Fruit fly (Drosophila melanogaster) whole organism, embryonic: ENCODE results near the gene caz.

Experiments
- Myb ChIP-seq: fragments of 200-800 bp; sonication (Bioruptor generic); optimal IDR thresholded peaks from 2 replicates; lab custom pipeline; 2016; ENCODE audit warnings: missing biosample characterization, missing genetic modification characterization
- Poxn ChIP-seq: fragments of 200-800 bp; sonication (Bioruptor generic); IDR thresholded peaks from 2 replicates; pipeline ENCODE4 v1.3.6; 2022; ENCODE audit warnings: missing biosample characterization, missing genetic modification characterization

DNA sequence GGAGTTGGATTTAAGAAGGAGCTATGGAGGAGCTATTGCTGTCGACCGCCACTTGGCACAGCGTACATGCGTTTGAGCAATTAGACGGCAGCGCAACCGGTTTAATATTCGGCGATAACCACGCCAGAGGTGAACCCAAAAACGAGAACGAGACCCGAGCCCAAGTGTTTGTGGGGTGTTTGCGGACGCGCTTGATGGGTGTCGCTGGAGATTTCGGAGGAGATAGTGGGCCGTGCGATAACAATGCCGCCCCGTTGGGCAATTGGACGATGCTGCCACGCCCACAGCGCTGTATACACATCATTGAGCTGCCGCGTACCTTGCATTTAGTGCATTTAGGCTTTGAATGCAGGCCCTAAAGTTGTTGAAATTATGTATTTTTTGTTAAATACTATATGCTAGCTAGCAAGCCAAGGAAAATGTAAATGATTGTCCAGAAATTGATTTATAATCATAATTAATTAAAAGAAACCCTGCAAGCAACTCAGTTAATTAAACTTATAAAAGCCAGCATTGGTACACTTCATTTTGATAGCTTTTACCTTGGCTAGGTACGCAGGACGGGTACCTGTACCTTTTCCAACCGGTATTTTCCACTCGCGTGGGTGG lies 19.8 kb downstream of the caz start, which contains the start of gene Had1:
- TF ChIP-seq Myb (GFP tag; lab: Kevin White, UChicago) (no peak), Poxn (GFP tag; lab: Robert Waterston, UW) (no peak)
